Fruit fly (Drosophila melanogaster) whole organism: ENCODE data around the gene CG34429.

Source experiments
- CG8478 ChIP-seq: fragments of >200 bp; optimal IDR thresholded peaks from 2 replicates; lab custom pipeline; 2018; ENCODE audit warnings: inconsistent platforms
- pan ChIP-seq: fragments of >200 bp; optimal IDR thresholded peaks from 2 replicates; lab custom pipeline; 2017
- psq ChIP-seq: fragments of >200 bp; optimal IDR thresholded peaks from 2 replicates; lab custom pipeline; 2017
- usp ChIP-seq: fragments of >200 bp; optimal IDR thresholded peaks from 2 replicates; lab custom pipeline; 2017; ENCODE audit warnings: missing biosample characterization, missing genetic modification characterization, mixed read lengths

dm6 chr3L:13064346-13064745 lies 1.5 kb downstream of the CG34429 start:
- TF ChIP-seq CG8478 (lab: Kevin White, UChicago) (no peak), usp (GFP tag; lab: Kevin White, UChicago) (no peak), pan (no peak), psq (lab: Kevin White, UChicago) (no peak)
